Worm (Caenorhabditis elegans): ENCODE data around the gene rga-8.

ce11 chrX:5226265-5226664 is 53.3 kb downstream of the rga-8 start, which contains the start of gene H28G03.3:
- TF ChIP-seq zip-4 (GFP tag; optimal IDR thresholded peaks at IDR 0.05) (no peak), nhr-90 (tag; optimal IDR thresholded peaks at IDR 0.05; ENCODE audit: poor library complexity) (no peak), tbx-2 (tag; optimal IDR thresholded peaks at IDR 0.05) (no peak), nhr-20 (tag; optimal IDR thresholded peaks at IDR 0.05) (no peak), nhr-12 (tag; optimal IDR thresholded peaks at IDR 0.05) (no peak), nhr-47 (tag; optimal IDR thresholded peaks at IDR 0.05) (no peak), fos-1 (tag; optimal IDR thresholded peaks at IDR 0.05) (no peak)
